Worm (Caenorhabditis elegans): ENCODE results near the gene ZK596.3.

The ZK596.3 gene

ce11 chrIV:10876844-10877243, 27.3 kb downstream of the ZK596.3 start, which contains the start of gene fipr-14:
Gene fipr-14, plus strand, starts transcription at chrIV:10877144.
- TF ChIP-seq hmbx-1 (tag; optimal IDR thresholded peaks at IDR 0.05) (no peak), ceh-36 (tag; optimal IDR thresholded peaks at IDR 0.05) (no peak), sea-1 (GFP tag; conservative IDR thresholded peaks at IDR 0.05) (no peak), scrt-1 (GFP tag; IDR thresholded peaks at IDR 0.05) (no peak), flt-1 (GFP tag; IDR thresholded peaks at IDR 0.05) (no peak), tbx-37 (GFP tag; conservative IDR thresholded peaks at IDR 0.05) (no peak), aly-1 (tag; optimal IDR thresholded peaks at IDR 0.05) (no peak), B0310.2 (tag; optimal IDR thresholded peaks at IDR 0.05) (no peak), hmg-4 (GFP tag; optimal IDR thresholded peaks at IDR 0.05) (no peak), ets-7 (tag; optimal IDR thresholded peaks at IDR 0.05) (no peak), ama-1 (optimal IDR thresholded peaks at IDR 0.05) (no peak), F13C5.2 (tag; optimal IDR thresholded peaks at IDR 0.05) (no peak), ceh-13 (GFP tag; optimal IDR thresholded peaks at IDR 0.05) (no peak), pes-1 (GFP tag; IDR thresholded peaks at IDR 0.05) (no peak), tra-4 (tag; optimal IDR thresholded peaks at IDR 0.05) (no peak), hnd-1 (tag; optimal IDR thresholded peaks at IDR 0.05) (no peak)

ce11 chrIV:10874527-10874926, 29.7 kb downstream of the ZK596.3 start, which contains the start of gene F13E9.12:
Gene F13E9.12, minus strand, starts transcription at chrIV:10874627.
- no peak for TF ChIP-seq flt-1 (GFP tag; IDR thresholded peaks at IDR 0.05)

- TF ChIP-seq aly-1 (tag; optimal IDR thresholded peaks at IDR 0.05) (no peak), ets-7 (tag; optimal IDR thresholded peaks at IDR 0.05) (no peak), hnd-1 (tag; optimal IDR thresholded peaks at IDR 0.05) (no peak), tra-4 (tag; optimal IDR thresholded peaks at IDR 0.05) (no peak), hmbx-1 (tag; optimal IDR thresholded peaks at IDR 0.05) (no peak), pes-1 (GFP tag; IDR thresholded peaks at IDR 0.05) (no peak), ama-1 (optimal IDR thresholded peaks at IDR 0.05) (no peak), hmg-4 (GFP tag; optimal IDR thresholded peaks at IDR 0.05) (no peak), tbx-37 (GFP tag; conservative IDR thresholded peaks at IDR 0.05) (no peak), ceh-36 (tag; optimal IDR thresholded peaks at IDR 0.05) (no peak), scrt-1 (GFP tag; IDR thresholded peaks at IDR 0.05) (no peak), B0310.2 (tag; optimal IDR thresholded peaks at IDR 0.05) (no peak), F13C5.2 (tag; optimal IDR thresholded peaks at IDR 0.05) (no peak)
These were observed 34.0 kb downstream of the ZK596.3 start for ce11 chrIV:10870158-10870557.

- TF ChIP-seq sea-1 (GFP tag; conservative IDR thresholded peaks at IDR 0.05) (no peak), hmg-4 (GFP tag; optimal IDR thresholded peaks at IDR 0.05) (peak; percentile 21), B0310.2 (tag; optimal IDR thresholded peaks at IDR 0.05) (no peak), tra-4 (tag; optimal IDR thresholded peaks at IDR 0.05) (no peak), tbx-37 (GFP tag; conservative IDR thresholded peaks at IDR 0.05) (no peak), hnd-1 (tag; optimal IDR thresholded peaks at IDR 0.05) (no peak), hmbx-1 (tag; optimal IDR thresholded peaks at IDR 0.05) (no peak), ets-7 (tag; optimal IDR thresholded peaks at IDR 0.05) (no peak), flt-1 (GFP tag; IDR thresholded peaks at IDR 0.05) (0 out of 2 replicates have a peak, but pooled peaks have one; percentile 43)
These were observed 34.5 kb downstream of the ZK596.3 start for ce11 chrIV:10869642-10870041.

- TF ChIP-seq ets-7 (tag; optimal IDR thresholded peaks at IDR 0.05) (peak; percentile 51), aly-1 (tag; optimal IDR thresholded peaks at IDR 0.05) (no peak), hmg-4 (GFP tag; optimal IDR thresholded peaks at IDR 0.05) (peak; percentile 10), scrt-1 (GFP tag; IDR thresholded peaks at IDR 0.05) (no peak), tbx-37 (GFP tag; conservative IDR thresholded peaks at IDR 0.05) (no peak), ceh-36 (tag; optimal IDR thresholded peaks at IDR 0.05) (no peak), F13C5.2 (tag; optimal IDR thresholded peaks at IDR 0.05) (no peak), B0310.2 (tag; optimal IDR thresholded peaks at IDR 0.05) (no peak), pes-1 (GFP tag; IDR thresholded peaks at IDR 0.05) (no peak), hnd-1 (tag; optimal IDR thresholded peaks at IDR 0.05) (no peak), tra-4 (tag; optimal IDR thresholded peaks at IDR 0.05) (no peak), ama-1 (optimal IDR thresholded peaks at IDR 0.05) (no peak), tbx-11 (GFP tag; IDR thresholded peaks at IDR 0.05) (0 out of 2 replicates have a peak, but pooled peaks have one; percentile 48), ceh-13 (GFP tag; optimal IDR thresholded peaks at IDR 0.05) (no peak), flt-1 (GFP tag; IDR thresholded peaks at IDR 0.05) (no peak), hmbx-1 (tag; optimal IDR thresholded peaks at IDR 0.05) (no peak), sea-1 (GFP tag; conservative IDR thresholded peaks at IDR 0.05) (no peak)
These were observed 35.4 kb downstream of the ZK596.3 start, which contains the start of gene F13E9.11 for ce11 chrIV:10868629-10869251. Gene F13E9.11, minus strand, starts transcription at chrIV:10869135.

ce11 chrIV:10867370-10868146, 36.6 kb downstream of the ZK596.3 start:
- TF ChIP-seq pes-1 (GFP tag; IDR thresholded peaks at IDR 0.05) (no peak), tbx-11 (GFP tag; IDR thresholded peaks at IDR 0.05) (no peak), B0310.2 (tag; optimal IDR thresholded peaks at IDR 0.05) (no peak), ceh-36 (tag; optimal IDR thresholded peaks at IDR 0.05) (no peak), aly-1 (tag; optimal IDR thresholded peaks at IDR 0.05) (no peak), flt-1 (GFP tag; IDR thresholded peaks at IDR 0.05) (no peak)

ce11 chrIV:10864031-10864430, 40.2 kb downstream of the ZK596.3 start, which contains the start of gene nish-1:
Gene nish-1, plus strand, starts transcription at chrIV:10864331.
- TF ChIP-seq ama-1 (optimal IDR thresholded peaks at IDR 0.05) (no peak), F13C5.2 (tag; optimal IDR thresholded peaks at IDR 0.05) (no peak), B0310.2 (tag; optimal IDR thresholded peaks at IDR 0.05) (no peak), aly-1 (tag; optimal IDR thresholded peaks at IDR 0.05) (no peak), hmbx-1 (tag; optimal IDR thresholded peaks at IDR 0.05) (no peak), flt-1 (GFP tag; IDR thresholded peaks at IDR 0.05) (no peak), ceh-13 (GFP tag; optimal IDR thresholded peaks at IDR 0.05) (no peak), tra-4 (tag; optimal IDR thresholded peaks at IDR 0.05) (no peak), hnd-1 (tag; optimal IDR thresholded peaks at IDR 0.05) (no peak), ceh-36 (tag; optimal IDR thresholded peaks at IDR 0.05) (no peak)

Data from whole organism, early embryonic.